Fruit fly (Drosophila melanogaster) Kc167 (cell line): ENCODE results near the gene tld.

ENCODE experiments used
- Myc ChIP-seq: fragments of >200 bp; optimal IDR thresholded peaks from 2 replicates; lab custom pipeline; 2017; ENCODE audit warnings: missing external identifiers
- Sin3A ChIP-seq: fragments of >200 bp; optimal IDR thresholded peaks from 2 replicates; lab custom pipeline; 2018; ENCODE audit warnings: missing external identifiers
- h ChIP-seq: fragments of >200 bp; optimal IDR thresholded peaks from 3 replicates; lab custom pipeline; 2018; ENCODE audit warnings: missing external identifiers
- insv ChIP-seq: fragments of >200 bp; optimal IDR thresholded peaks from 3 replicates; lab custom pipeline; 2018; ENCODE audit warnings: missing external identifiers
- psq ChIP-seq: fragments of >200 bp; optimal IDR thresholded peaks from 2 replicates; lab custom pipeline; 2017; ENCODE audit warnings: missing external identifiers
- ttk ChIP-seq: sonication (Bioruptor generic); optimal IDR thresholded peaks from 2 replicates; lab custom pipeline; 2017; ENCODE audit warnings: missing external identifiers

Gene tld

DNA sequence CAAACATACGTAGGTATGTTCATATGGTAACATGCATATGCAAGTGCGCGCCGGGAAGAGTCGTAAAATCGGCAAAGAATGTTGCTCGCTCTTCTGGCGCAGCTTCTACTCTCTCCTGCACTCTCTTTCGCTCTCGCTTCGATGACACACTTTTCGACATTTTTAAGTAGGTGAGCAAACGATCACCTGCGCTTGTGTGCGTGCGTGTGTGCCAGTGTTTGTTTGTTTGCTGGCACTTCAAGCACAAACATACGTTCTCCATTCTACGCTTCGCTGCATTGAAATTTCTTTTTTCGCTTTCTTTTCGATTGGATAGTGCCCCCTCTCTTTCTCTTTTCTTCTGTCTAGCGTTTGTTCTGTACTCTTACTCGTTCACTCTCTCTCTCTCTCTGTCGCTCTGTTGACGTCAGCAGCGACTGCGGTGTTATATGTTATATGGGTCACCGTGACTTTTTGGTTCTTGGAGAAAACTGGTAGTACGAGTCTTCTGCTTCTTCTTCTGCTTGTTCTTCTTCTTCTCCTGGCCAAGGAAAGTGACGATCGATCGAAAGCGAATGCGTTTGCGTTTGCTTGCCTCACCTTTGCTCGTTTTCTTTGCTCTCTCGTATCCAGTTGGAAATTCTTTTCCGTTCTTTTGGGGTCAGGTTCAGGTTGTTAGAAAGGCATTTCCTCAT lies 18.3 kb downstream of the tld start:
- TF ChIP-seq Sin3A (lab: Kevin White, UChicago), result no peak
- no peak for TF ChIP-seq insv
- no peak for TF ChIP-seq Myc
- no peak for TF ChIP-seq psq (lab: Kevin White, UChicago)

DNA sequence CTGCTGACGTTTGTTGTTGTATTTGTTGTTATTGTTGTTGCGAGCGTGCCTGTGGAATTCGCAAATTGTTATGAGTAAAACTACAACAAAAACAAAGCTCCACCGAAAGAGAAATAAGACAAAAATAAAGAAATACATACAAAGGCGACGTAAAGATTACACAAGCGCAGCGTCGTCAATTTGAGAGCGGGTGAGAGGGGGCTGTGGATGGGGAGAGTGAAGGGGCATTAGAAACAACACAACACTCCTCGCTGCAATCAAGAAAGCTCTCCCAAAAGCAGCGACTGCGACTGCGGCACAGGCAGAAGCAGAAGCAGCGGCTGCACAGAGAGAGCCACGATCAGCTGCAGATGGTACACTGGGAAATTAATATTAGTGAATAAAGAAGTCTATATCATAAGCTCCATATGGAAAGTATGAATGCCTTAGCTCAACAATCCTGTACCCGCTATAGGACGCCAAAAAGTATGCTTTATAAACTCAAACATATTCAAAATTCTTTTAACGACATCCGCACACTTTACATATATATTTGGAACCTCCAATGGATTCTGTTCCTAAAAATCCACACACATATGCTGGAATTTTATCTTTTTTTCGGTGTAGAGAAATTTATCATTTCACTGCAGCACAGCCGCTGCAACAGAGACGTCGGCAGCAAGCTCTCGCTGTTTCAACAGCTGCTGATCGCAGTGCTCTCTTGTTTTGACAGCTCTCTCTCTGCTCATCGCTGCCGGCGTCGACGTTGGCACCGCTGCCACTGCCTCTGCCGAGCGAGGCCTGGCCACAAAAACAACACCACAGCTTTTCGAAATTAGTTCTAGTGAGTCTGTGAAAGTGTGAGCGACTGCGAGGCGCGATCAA lies 19.2 kb downstream of the tld start, which contains the start of gene CG13631:
Gene CG13631, plus strand, starts transcription at position 814 of the 864 bp plus-strand sequence.
- TF ChIP-seq Sin3A (lab: Kevin White, UChicago), result no peak

DNA sequence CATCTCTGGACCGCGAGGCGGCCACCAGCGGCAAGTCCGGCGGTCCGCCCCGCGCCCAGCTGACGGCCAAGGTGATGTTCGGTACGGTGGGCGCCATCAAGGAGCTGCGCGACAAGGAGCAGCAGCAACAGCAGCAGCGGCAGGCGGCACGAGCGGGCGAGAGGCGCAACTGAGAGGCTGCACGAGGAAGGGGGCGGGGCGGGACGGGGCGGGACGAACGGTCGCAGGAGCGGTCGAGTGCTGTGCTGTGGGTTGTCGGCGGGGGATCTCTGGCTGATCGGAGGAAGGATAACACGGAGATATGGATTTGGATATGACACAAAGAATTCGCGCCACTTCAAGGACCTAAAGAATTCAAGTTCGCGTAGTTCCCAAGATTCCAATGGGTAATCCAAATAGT lies 20.1 kb downstream of the tld start:
- TF ChIP-seq psq (lab: Kevin White, UChicago), result no peak
- TF ChIP-seq ttk (lab: Kevin White, UChicago), result peak; percentile 48

DNA sequence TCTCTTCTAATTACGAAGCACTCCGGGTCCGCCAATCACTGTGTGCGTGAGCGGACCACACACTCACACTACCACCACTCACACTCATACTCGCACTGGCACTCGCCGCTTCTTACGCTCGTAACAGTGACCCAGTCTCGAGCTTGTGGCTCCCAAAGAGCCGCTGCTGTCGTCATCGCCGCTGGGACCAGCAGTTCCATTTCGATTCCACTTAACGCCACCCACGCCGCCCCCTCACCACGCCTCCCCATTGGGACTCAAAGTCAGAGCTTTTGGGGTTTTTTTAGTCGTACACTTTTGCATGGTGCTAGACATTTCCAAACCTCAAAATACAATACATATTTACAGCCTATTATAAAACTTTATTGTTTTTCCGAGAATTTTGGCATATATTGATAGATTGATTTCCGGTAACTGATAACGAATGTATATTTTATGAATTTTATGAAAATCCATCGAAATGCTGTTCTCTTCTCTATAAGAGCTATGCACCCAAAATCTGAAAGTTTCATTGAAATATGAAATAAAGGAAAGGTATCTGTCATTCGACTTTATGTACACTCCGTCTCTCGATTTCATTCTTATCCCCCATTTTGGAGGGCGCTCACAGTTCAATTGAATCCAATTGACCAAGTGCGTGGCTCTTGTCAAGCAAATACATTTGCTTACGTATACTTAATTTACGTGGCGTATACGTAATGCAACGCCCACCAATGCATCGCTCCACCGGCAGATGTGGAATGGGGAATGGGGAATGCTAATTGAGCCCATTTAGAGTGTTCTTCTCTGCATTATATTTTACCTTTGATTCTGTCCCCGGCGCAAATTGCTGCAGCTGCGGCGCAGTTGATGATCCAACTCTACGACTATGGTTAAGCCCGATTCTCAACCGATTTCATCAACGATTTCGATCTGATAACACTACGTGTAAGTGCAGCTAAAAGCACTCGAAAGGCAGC lies 22.0 kb downstream of the tld start, which contains the start of gene CG42331:
Gene CG42331, plus strand, starts transcription at position 909 of the 959 bp plus-strand sequence.
- no peak for TF ChIP-seq Myc
- no peak for TF ChIP-seq ttk (lab: Kevin White, UChicago)
- no peak for TF ChIP-seq Sin3A (lab: Kevin White, UChicago)
- TF ChIP-seq insv, result no peak
- no peak for TF ChIP-seq h (lab: Kevin White, UChicago)

DNA sequence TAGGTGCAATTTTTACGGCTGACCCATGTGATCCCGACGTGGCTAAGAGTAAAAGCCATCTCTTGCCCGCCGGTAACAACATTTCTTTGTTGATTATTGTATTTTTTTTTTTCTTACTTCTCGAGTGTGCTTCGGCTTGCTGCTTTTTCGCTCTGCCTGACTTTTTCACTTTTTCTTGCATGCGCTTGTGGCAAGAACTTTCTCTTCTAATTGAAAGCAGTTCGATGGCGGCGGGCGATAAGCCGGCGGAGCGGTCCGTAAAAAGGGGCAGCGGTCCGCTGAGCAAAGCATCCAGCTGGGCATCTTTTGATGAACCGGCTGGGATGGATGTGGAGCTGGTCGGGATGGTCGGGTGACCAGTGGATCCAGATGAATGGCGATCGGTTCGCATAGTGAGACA lies 23.5 kb downstream of the tld start:
- TF ChIP-seq ttk (lab: Kevin White, UChicago) (no peak), Myc (no peak), Sin3A (lab: Kevin White, UChicago) (no peak), psq (lab: Kevin White, UChicago) (no peak), h (lab: Kevin White, UChicago) (no peak)

DNA sequence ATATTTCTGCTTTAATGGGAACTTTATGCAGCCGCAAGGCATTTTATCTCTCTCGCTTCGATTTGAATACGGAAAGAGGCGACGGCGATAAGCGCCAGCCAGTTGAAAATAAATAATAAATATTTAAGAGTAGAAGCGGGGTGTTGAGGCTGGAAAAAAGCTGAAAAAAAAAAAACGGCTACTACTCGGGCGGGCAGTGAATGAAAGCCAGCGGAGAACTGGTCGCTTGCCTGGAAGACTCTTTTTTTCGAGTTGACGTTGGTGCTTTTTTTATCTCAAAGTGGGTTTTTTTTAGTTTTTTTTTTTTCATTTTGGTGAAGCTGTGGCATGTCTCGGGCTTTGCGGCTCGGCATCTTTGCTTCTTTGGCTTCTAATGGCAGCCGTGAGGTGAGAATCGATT lies 23.9 kb downstream of the tld start:
- no peak for TF ChIP-seq h (lab: Kevin White, UChicago)

DNA sequence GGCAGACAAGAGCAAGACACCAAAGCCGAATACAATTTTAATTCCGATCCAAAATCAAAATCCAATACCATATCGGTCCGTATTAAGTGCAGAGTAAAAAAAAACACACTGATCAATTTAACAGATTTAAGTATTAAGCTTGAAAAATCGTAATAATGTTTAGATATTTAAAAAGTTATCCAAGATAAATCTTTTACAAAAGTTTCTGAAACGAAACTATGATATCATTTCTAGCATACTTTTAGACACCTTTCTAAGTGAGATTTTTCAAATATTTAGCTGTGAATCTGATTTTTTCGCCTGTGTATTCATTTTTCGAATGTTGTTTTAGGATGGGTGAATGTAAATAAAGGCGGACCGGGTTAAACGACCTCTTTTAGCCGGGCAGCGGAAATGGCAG lies 27.6 kb downstream of the tld start:
- TF ChIP-seq Sin3A (lab: Kevin White, UChicago) (no peak), Myc (no peak), psq (lab: Kevin White, UChicago) (no peak), insv (no peak), ttk (lab: Kevin White, UChicago) (no peak), h (lab: Kevin White, UChicago) (no peak)

DNA sequence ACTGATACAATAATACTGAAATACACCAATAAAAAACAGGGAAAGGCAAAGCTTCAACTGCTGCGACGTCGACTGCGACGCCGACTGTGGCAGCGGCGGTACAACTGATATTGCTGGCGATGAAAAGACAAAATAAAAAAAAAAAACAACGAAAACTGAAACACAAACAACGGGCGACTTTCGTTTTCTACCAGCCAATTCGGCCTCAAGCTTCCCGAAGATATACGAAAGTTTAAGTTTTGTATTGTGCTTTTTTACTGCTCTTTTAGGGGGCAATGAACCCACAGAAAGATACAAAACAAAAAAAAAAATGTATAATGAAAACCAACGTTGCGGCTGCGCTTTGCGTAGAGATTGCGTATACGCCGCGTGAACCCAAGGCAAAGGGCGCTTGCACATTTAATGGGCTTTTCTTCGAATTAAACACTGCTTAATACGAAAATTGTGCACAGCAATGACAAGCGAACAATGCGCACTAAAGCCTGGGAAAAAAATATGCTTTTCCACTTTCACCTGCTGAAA lies 28.7 kb downstream of the tld start:
- TF ChIP-seq insv, result no peak
- TF ChIP-seq psq (lab: Kevin White, UChicago), result no peak
- TF ChIP-seq Myc, result no peak
- no peak for TF ChIP-seq h (lab: Kevin White, UChicago)
- no peak for TF ChIP-seq ttk (lab: Kevin White, UChicago)
- TF ChIP-seq Sin3A (lab: Kevin White, UChicago), result no peak

DNA sequence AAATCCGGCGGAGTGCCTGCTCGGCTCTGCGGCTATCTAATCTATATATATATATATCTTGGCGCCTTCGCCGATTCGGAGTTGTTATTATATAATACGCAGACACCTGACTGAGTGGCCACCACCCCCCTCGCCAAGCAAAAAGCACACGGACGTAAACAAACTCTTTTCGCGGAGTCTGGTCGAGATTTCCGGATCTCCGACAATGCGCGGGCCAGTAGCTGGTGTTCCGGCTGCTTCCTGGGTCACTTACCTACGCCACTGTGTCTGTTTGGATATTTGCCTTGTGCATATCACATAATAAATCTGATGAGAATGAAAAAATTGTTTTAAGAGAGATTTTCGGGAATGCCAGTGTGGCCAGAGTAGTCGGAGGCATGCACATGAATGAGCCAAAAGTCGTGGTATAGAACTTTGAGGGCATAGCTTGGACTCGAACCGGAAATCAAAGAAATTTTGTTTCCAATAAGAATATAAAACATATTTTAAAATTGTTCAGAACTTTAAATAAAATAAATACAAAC lies 37.6 kb downstream of the tld start, which contains the start of gene CG5805:
Gene CG5805, minus strand, starts transcription at position 380 of the 524 bp plus-strand sequence.
- TF ChIP-seq h (lab: Kevin White, UChicago), result no peak
- TF ChIP-seq Sin3A (lab: Kevin White, UChicago), result no peak
- TF ChIP-seq ttk (lab: Kevin White, UChicago), result no peak
- no peak for TF ChIP-seq insv
- no peak for TF ChIP-seq psq (lab: Kevin White, UChicago)
- no peak for TF ChIP-seq Myc

DNA sequence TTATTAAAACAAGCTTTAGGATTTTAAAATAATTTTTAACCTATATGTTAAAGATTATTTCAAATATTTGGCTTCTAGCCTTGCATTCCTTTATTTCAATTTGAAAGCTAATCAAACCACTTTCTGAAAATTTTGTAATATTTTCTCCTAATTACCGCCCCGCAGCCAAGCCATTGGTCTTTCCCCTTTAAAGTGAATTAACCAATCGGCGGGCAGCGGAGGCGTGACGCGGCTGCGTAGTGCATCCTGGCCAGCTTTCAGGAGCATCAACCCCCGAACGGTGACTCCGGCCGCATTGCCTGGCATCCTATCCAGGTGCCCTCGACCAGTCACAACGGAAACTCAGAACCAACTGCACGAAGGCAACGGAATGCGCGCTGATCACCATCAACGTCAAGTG lies 38.2 kb downstream of the tld start, which contains the start of gene Ets96B:
Gene Ets96B, plus strand, starts transcription at position 321 of the 400 bp plus-strand sequence.
- TF ChIP-seq h (lab: Kevin White, UChicago), result no peak

DNA sequence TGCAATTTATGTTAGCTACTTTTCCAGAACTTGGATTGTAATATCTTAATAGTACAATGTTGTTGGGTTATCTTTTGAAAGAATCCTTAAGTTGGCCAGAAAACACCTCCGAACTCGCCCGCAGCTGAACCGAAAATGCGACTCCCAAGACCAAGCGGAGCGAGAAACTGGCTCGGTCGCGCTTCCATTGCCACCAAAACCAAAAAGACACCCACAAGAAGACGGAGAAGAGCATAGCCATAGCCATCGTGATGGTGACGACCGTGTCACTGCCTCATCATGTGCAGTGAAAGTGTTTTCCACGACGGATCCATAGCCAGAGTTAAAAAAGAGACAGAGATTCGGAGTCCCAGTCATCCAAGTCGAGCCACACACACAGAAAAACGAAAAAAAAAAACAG lies 40.5 kb downstream of the tld start, which contains the start of gene CG13634:
Gene CG13634, minus strand, starts transcription at position 101 of the 400 bp plus-strand sequence.
- TF ChIP-seq Sin3A (lab: Kevin White, UChicago) (no peak), ttk (lab: Kevin White, UChicago) (no peak), insv (no peak), h (lab: Kevin White, UChicago) (no peak), Myc (no peak), psq (lab: Kevin White, UChicago) (no peak)

DNA sequence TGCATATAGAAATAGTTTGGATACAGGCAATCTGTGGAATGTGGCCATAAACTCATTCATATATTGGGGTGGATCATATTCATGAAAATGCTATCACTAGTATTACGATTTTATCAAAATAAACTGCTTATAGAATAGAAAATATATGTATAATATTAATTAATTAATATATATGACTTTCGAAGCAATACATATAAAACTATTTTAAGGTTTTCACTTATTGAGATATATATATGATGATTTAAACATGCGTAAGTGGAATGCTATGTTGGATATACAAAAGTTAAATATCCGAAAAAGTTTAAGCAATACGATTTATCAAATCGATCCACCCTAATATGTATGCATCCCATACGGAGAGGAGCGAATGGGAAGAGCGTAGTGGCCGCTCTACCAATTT lies 49.1 kb downstream of the tld start:
- TF ChIP-seq insv (no peak), Myc (no peak), Sin3A (lab: Kevin White, UChicago) (no peak), ttk (lab: Kevin White, UChicago) (no peak), h (lab: Kevin White, UChicago) (no peak), psq (lab: Kevin White, UChicago) (no peak)
